Fruit fly (Drosophila melanogaster): ENCODE data around the gene CG15056.

Gene CG15056

DNA sequence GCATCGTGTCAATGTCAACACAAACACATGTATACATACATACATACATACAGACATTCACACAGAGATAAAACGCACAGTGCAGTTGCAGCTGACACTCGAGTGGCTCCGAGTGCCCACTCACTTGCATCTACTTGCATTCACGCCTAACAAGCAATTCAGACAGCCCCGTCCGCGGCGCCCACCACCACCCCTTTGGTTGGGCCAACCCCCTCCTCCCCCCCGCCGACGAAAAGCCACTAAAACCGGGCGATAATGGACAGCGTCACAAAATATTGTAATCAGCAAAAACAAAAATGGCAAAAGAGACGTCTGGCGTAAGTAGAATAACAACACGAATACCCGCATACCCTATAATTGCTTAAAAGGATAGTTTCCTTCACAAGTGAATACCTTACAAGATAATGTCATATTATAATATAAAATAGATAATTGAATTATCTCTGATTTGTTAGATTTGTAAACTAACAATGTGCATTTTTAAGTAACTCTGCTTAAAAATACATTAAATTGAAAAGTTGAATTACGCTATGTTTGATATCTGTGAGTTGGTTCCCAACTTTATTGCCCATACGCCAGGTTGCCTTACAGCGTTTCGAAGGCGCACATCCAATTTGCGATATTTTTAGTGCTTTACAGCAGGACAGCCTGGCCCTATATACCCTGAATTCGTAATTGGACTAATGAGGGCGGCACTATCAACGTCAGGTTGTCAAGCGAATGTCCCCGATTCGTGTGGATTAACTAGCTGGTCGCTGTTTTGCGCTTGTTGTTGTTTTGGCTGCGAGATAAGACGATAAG, 8.4 kb upstream of the CG15056 start:
- peak; percentile 10 for TF ChIP-seq Oli (tag; optimal IDR thresholded peaks at IDR 0.05)
- TF ChIP-seq mirr (GFP tag; optimal IDR thresholded peaks at IDR 0.05): peak; percentile 71
- TF ChIP-seq GATAe (GFP tag; conservative IDR thresholded peaks at IDR 0.05): peak; percentile 70
- TF ChIP-seq CG2678 (tag; optimal IDR thresholded peaks at IDR 0.05): peak; percentile 20
- peak; percentile 93 for TF ChIP-seq D19B (GFP tag; optimal IDR thresholded peaks at IDR 0.05)
- TF ChIP-seq CG4360 (GFP tag; IDR thresholded peaks at IDR 0.05): peak; percentile 31; the same call in 1 of the 2 replicates
- peak; percentile 24; the same call in 1 of the 3 replicates for TF ChIP-seq CG17361 (GFP tag; IDR thresholded peaks at IDR 0.05)
- TF ChIP-seq pzg (GFP tag; optimal IDR thresholded peaks at IDR 0.05): no peak
- peak; percentile 9 for TF ChIP-seq gem (tag; optimal IDR thresholded peaks at IDR 0.05)
- TF ChIP-seq crol (GFP tag; IDR thresholded peaks at IDR 0.05): peak; percentile 93
- TF ChIP-seq Med (GFP tag): peak; percentile 75
- peak; percentile 2 for TF ChIP-seq cg (GFP tag; optimal IDR thresholded peaks at IDR 0.05)
- peak; percentile 6 for TF ChIP-seq grau (tag; optimal IDR thresholded peaks at IDR 0.05)
- TF ChIP-seq CG9727 (GFP tag; optimal IDR thresholded peaks at IDR 0.05): peak; percentile 22
- 0 out of 3 replicates have a peak, but pooled peaks have one; percentile 21 for TF ChIP-seq sr (GFP tag; IDR thresholded peaks at IDR 0.05)
- peak; percentile 1 for TF ChIP-seq CoRest (tag; optimal IDR thresholded peaks at IDR 0.05)
- TF ChIP-seq sug (tag; optimal IDR thresholded peaks at IDR 0.05): peak; percentile 41
- no peak for TF ChIP-seq chinmo (GFP tag; IDR thresholded peaks at IDR 0.05; ENCODE audit: partially characterized antibody)
- peak; percentile 14; the same call in 1 of the 2 replicates for TF ChIP-seq Rfx (GFP tag; IDR thresholded peaks at IDR 0.05)
- no peak for TF ChIP-seq Optix (GFP tag; IDR thresholded peaks at IDR 0.05)
- peak; percentile 57 for TF ChIP-seq exex (tag; optimal IDR thresholded peaks at IDR 0.05)
- TF ChIP-seq Bteb2 (GFP tag; optimal IDR thresholded peaks at IDR 0.05): no peak
- peak; percentile 59 for TF ChIP-seq CG34376 (GFP tag; optimal IDR thresholded peaks at IDR 0.05)
- no peak for TF ChIP-seq CG3163 (GFP tag; optimal IDR thresholded peaks at IDR 0.05)
- TF ChIP-seq ftz-f1 (GFP tag; optimal IDR thresholded peaks at IDR 0.05): peak; percentile 3
- peak in 1 of 2 experiments; percentile 23 for TF ChIP-seq Hr51 (GFP tag; optimal IDR thresholded peaks at IDR 0.05)
- peak; percentile 65 for TF ChIP-seq row (GFP tag; IDR thresholded peaks at IDR 0.05)
- TF ChIP-seq tgo (GFP tag; IDR thresholded peaks at IDR 0.05): no peak
- TF ChIP-seq CG10274 (GFP tag; optimal IDR thresholded peaks at IDR 0.05): no peak
- peak; percentile 22; the same call in 1 of the 2 replicates for TF ChIP-seq slbo (GFP tag; IDR thresholded peaks at IDR 0.05)
- peak; percentile 12 for TF ChIP-seq CG10543 (GFP tag; optimal IDR thresholded peaks at IDR 0.05)

DNA sequence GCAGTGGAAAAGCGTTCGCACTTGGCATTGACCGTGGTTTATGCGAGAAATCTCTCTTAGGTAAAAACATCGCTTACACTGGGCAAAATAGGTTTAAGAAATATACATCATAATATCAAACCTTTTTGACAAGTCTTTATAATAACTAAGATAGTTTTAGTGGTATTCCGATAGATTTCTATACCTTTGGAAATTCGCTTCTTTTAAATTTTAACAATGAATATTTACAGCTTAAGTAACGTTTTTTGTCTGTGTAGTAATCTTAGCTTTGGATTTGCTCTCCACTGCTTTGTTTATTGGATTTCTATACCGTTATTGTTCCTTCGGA, 7.9 kb upstream of the CG15056 start:
- TF ChIP-seq pfk (GFP tag; optimal IDR thresholded peaks at IDR 0.05) (no peak), inv (GFP tag; IDR thresholded peaks at IDR 0.05; ENCODE audit: partially characterized antibody) (no peak), lov (optimal IDR thresholded peaks at IDR 0.05) (no peak), lov (GFP tag; IDR thresholded peaks at IDR 0.05) (no peak), Gug (GFP tag; IDR thresholded peaks at IDR 0.05) (no peak), NK7.1 (GFP tag; optimal IDR thresholded peaks at IDR 0.05) (no peak), tgo (GFP tag; IDR thresholded peaks at IDR 0.05) (no peak), scrt (GFP tag; optimal IDR thresholded peaks at IDR 0.05) (no peak), mld (GFP tag; IDR thresholded peaks at IDR 0.05; ENCODE audit: partially characterized antibody) (no peak), CG6654 (GFP tag; optimal IDR thresholded peaks at IDR 0.05) (no peak), CG5245 (GFP tag; optimal IDR thresholded peaks at IDR 0.05) (no peak), al (GFP tag; IDR thresholded peaks at IDR 0.05) (no peak), CG17612 (GFP tag; IDR thresholded peaks at IDR 0.05) (no peak), CG13296 (GFP tag; optimal IDR thresholded peaks at IDR 0.05) (no peak), CG9215 (GFP tag; IDR thresholded peaks at IDR 0.05) (no peak), Xrp1 (GFP tag; IDR thresholded peaks at IDR 0.05) (peak; percentile 28; the same call in 1 of the 2 replicates), pho (GFP tag; optimal IDR thresholded peaks at IDR 0.05) (peak; percentile 31), az2 (GFP tag; optimal IDR thresholded peaks at IDR 0.05) (no peak), CG8924 (tag; optimal IDR thresholded peaks at IDR 0.05) (no peak), wdn (GFP tag; IDR thresholded peaks at IDR 0.05) (no peak), CG2678 (tag; optimal IDR thresholded peaks at IDR 0.05) (peak; percentile 42), E2f2 (GFP tag; IDR thresholded peaks at IDR 0.05) (no peak)
